Fruit fly (Drosophila melanogaster): ENCODE data around the gene CG13471.

The CG13471 gene

dm6 chr3L:14731790-14732189, 1.5 kb downstream of the CG13471 start:
- TF ChIP-seq h (optimal IDR thresholded peaks at IDR 0.05), result no peak
- TF ChIP-seq ttk (optimal IDR thresholded peaks at IDR 0.05), result no peak
- TF ChIP-seq psq (optimal IDR thresholded peaks at IDR 0.05), result no peak
- no peak for TF ChIP-seq Myc (optimal IDR thresholded peaks at IDR 0.05)
- no peak for TF ChIP-seq insv (optimal IDR thresholded peaks at IDR 0.05)
- no peak for TF ChIP-seq Sin3A (optimal IDR thresholded peaks at IDR 0.05)

- TF ChIP-seq Myc (optimal IDR thresholded peaks at IDR 0.05) (no peak), psq (optimal IDR thresholded peaks at IDR 0.05) (no peak), ttk (optimal IDR thresholded peaks at IDR 0.05) (no peak), insv (optimal IDR thresholded peaks at IDR 0.05) (no peak)
Measured at dm6 chr3L:14728460-14728859, 4.9 kb downstream of the CG13471 start, which contains the start of gene CG13473. Gene CG13473, plus strand, starts transcription at chr3L:14728760.

dm6 chr3L:14712799-14713198, 20.5 kb downstream of the CG13471 start:
- no peak for TF ChIP-seq Sin3A (optimal IDR thresholded peaks at IDR 0.05)
- TF ChIP-seq Myc (optimal IDR thresholded peaks at IDR 0.05), result no peak
- TF ChIP-seq h (optimal IDR thresholded peaks at IDR 0.05), result no peak
- TF ChIP-seq insv (optimal IDR thresholded peaks at IDR 0.05), result no peak
- no peak for TF ChIP-seq ttk (optimal IDR thresholded peaks at IDR 0.05)
- TF ChIP-seq psq (optimal IDR thresholded peaks at IDR 0.05), result no peak

- no peak for TF ChIP-seq Sin3A (optimal IDR thresholded peaks at IDR 0.05)
- no peak for TF ChIP-seq Myc (optimal IDR thresholded peaks at IDR 0.05)
- no peak for TF ChIP-seq insv (optimal IDR thresholded peaks at IDR 0.05)
- TF ChIP-seq h (optimal IDR thresholded peaks at IDR 0.05), result no peak
- no peak for TF ChIP-seq psq (optimal IDR thresholded peaks at IDR 0.05)
- TF ChIP-seq ttk (optimal IDR thresholded peaks at IDR 0.05), result no peak
Measured at dm6 chr3L:14708053-14708452, 25.3 kb downstream of the CG13471 start.

dm6 chr3L:14706461-14706880, 26.8 kb downstream of the CG13471 start:
- no peak for TF ChIP-seq insv (optimal IDR thresholded peaks at IDR 0.05)
- TF ChIP-seq psq (optimal IDR thresholded peaks at IDR 0.05), result no peak
- no peak for TF ChIP-seq ttk (optimal IDR thresholded peaks at IDR 0.05)
- TF ChIP-seq h (optimal IDR thresholded peaks at IDR 0.05), result no peak
- no peak for TF ChIP-seq Myc (optimal IDR thresholded peaks at IDR 0.05)
- no peak for TF ChIP-seq Sin3A (optimal IDR thresholded peaks at IDR 0.05)

- TF ChIP-seq psq (optimal IDR thresholded peaks at IDR 0.05), result no peak
- TF ChIP-seq Myc (optimal IDR thresholded peaks at IDR 0.05), result no peak
- no peak for TF ChIP-seq Sin3A (optimal IDR thresholded peaks at IDR 0.05)
- no peak for TF ChIP-seq insv (optimal IDR thresholded peaks at IDR 0.05)
- TF ChIP-seq h (optimal IDR thresholded peaks at IDR 0.05), result no peak
- no peak for TF ChIP-seq ttk (optimal IDR thresholded peaks at IDR 0.05)
Measured at dm6 chr3L:14705164-14705563, 28.2 kb downstream of the CG13471 start, which contains the start of gene CG13476. Gene CG13476, plus strand, starts transcription at chr3L:14705464.

dm6 chr3L:14701578-14701977, 31.7 kb downstream of the CG13471 start, which contains the start of gene CG17177:
Gene CG17177, minus strand, starts transcription at chr3L:14701678.
- no peak for TF ChIP-seq psq (optimal IDR thresholded peaks at IDR 0.05)
- no peak for TF ChIP-seq insv (optimal IDR thresholded peaks at IDR 0.05)
- TF ChIP-seq h (optimal IDR thresholded peaks at IDR 0.05), result no peak
- no peak for TF ChIP-seq Sin3A (optimal IDR thresholded peaks at IDR 0.05)
- no peak for TF ChIP-seq Myc (optimal IDR thresholded peaks at IDR 0.05)
- no peak for TF ChIP-seq ttk (optimal IDR thresholded peaks at IDR 0.05)

dm6 chr3L:14697005-14697404, 36.3 kb downstream of the CG13471 start, which contains the start of gene CG13474:
Gene CG13474, minus strand, starts transcription at chr3L:14697105.
- TF ChIP-seq ttk (optimal IDR thresholded peaks at IDR 0.05) (no peak), insv (optimal IDR thresholded peaks at IDR 0.05) (no peak), Myc (optimal IDR thresholded peaks at IDR 0.05) (no peak), psq (optimal IDR thresholded peaks at IDR 0.05) (no peak), Sin3A (optimal IDR thresholded peaks at IDR 0.05) (no peak), h (optimal IDR thresholded peaks at IDR 0.05) (no peak)

dm6 chr3L:14691047-14691446, 42.3 kb downstream of the CG13471 start, which contains the start of gene gdrd:
Gene gdrd, plus strand, starts transcription at chr3L:14691347.
- no peak for TF ChIP-seq ttk (optimal IDR thresholded peaks at IDR 0.05)
- no peak for TF ChIP-seq h (optimal IDR thresholded peaks at IDR 0.05)
- no peak for TF ChIP-seq insv (optimal IDR thresholded peaks at IDR 0.05)
- no peak for TF ChIP-seq Myc (optimal IDR thresholded peaks at IDR 0.05)
- TF ChIP-seq psq (optimal IDR thresholded peaks at IDR 0.05), result no peak
- TF ChIP-seq Sin3A (optimal IDR thresholded peaks at IDR 0.05), result no peak

- TF ChIP-seq Sin3A (optimal IDR thresholded peaks at IDR 0.05) (no peak), h (optimal IDR thresholded peaks at IDR 0.05) (no peak)
Measured at dm6 chr3L:14686251-14686650, 47.1 kb downstream of the CG13471 start.

- TF ChIP-seq Myc (optimal IDR thresholded peaks at IDR 0.05) (no peak), ttk (optimal IDR thresholded peaks at IDR 0.05) (no peak), psq (optimal IDR thresholded peaks at IDR 0.05) (no peak), Sin3A (optimal IDR thresholded peaks at IDR 0.05) (no peak), h (optimal IDR thresholded peaks at IDR 0.05) (no peak), insv (optimal IDR thresholded peaks at IDR 0.05) (no peak)
Measured at dm6 chr3L:14684468-14684867, 48.8 kb downstream of the CG13471 start, which contains the start of gene Dnaaf6. Gene Dnaaf6, plus strand, starts transcription at chr3L:14684768.

Measured in Kc167 (cell line).